ENCODE assay signal across 4 worm cellular contexts in genomic region chrII:2525652-2526051, ce11.
TF ChIP-seq lines count a peak whose summit lies in the region.

No protein-coding gene starts in this region.

TF ChIP-seq in whole organism, early embryonic, 17 proteins besides CTCF, POLR2A, EP300 and RAD21:
- TF ChIP-seq B0310.2 (tag; optimal IDR thresholded peaks at IDR 0.05; lab: Kevin White, UChicago) (no peak), pes-1 (GFP tag; IDR thresholded peaks at IDR 0.05; lab: Robert Waterston, UW) (0 out of 2 replicates have a peak, but pooled peaks have one; percentile 40), ceh-36 (tag; optimal IDR thresholded peaks at IDR 0.05; lab: Kevin White, UChicago) (peak; percentile 97)

TF ChIP-seq in whole organism, late embryonic, 69 proteins besides CTCF, POLR2A, EP300 and RAD21:
- peak; percentile 100 for TF ChIP-seq dve-1 (tag; optimal IDR thresholded peaks at IDR 0.05; lab: Kevin White, UChicago)
- no peak for TF ChIP-seq madf-2 (tag; optimal IDR thresholded peaks at IDR 0.05; lab: Kevin White, UChicago)
- TF ChIP-seq gmeb-2 (tag; optimal IDR thresholded peaks at IDR 0.05; lab: Kevin White, UChicago): no peak

TF ChIP-seq in whole organism, midembryonic, 9 proteins besides CTCF, POLR2A, EP300 and RAD21:
- TF ChIP-seq cog-1 (tag; optimal IDR thresholded peaks at IDR 0.05; lab: Kevin White, UChicago): no peak
- TF ChIP-seq ztf-29 (GFP tag; IDR thresholded peaks at IDR 0.05; lab: Robert Waterston, UW): peak; percentile 84; the same call in 1 of the 2 replicates
- no peak for TF ChIP-seq klf-2 (GFP tag; conservative IDR thresholded peaks at IDR 0.05; lab: Robert Waterston, UW)
TF ChIP-seq in whole organism, midembryonic: peak in this region for 1.

TF ChIP-seq in whole organism, mixed stage, embryonic, 35 proteins besides CTCF, POLR2A, EP300 and RAD21:
- TF ChIP-seq ceh-43 (GFP tag; optimal IDR thresholded peaks at IDR 0.05; lab: Kevin White, UChicago): no peak
- peak; percentile 14 for TF ChIP-seq ham-2 (GFP tag; optimal IDR thresholded peaks at IDR 0.05; lab: Kevin White, UChicago)
